Worm (Caenorhabditis elegans) whole organism, L3 larva: ENCODE measurements around the gene T16G1.13.

Source experiments
- R02D3.7 ChIP-seq: fragments of 150-350 bp; optimal IDR thresholded peaks from 2 replicates; lab custom pipeline; 2014; ENCODE audit warnings: missing biosample characterization, missing genetic modification characterization
- ama-1 ChIP-seq: fragments of 150-350 bp; optimal IDR thresholded peaks from 2 replicates; lab custom pipeline; 2018
- ceh-82 ChIP-seq: fragments of 150-350 bp; optimal IDR thresholded peaks from 2 replicates; lab custom pipeline; 2014; ENCODE audit warnings: missing biosample characterization, missing genetic modification characterization
- ceh-9 ChIP-seq: sonication (generic microtip); optimal IDR thresholded peaks from 2 replicates; lab custom pipeline; 2018; ENCODE audit warnings: missing biosample characterization, missing genetic modification characterization
- egl-27 ChIP-seq: sonication (generic microtip); optimal IDR thresholded peaks from 4 replicates; lab custom pipeline; 2017; ENCODE audit warnings: missing biosample characterization, missing genetic modification reagents, missing genetic modification characterization
- egl-5 ChIP-seq: fragments of 150-350 bp; optimal IDR thresholded peaks from 2 replicates; lab custom pipeline; 2017; ENCODE audit warnings: missing biosample characterization, missing genetic modification reagents, missing genetic modification characterization, inconsistent platforms
- elt-1 ChIP-seq: fragments of 150-350 bp; optimal IDR thresholded peaks from 2 replicates; lab custom pipeline; 2014; ENCODE audit warnings: missing biosample characterization, missing genetic modification characterization
- elt-2 ChIP-seq: sonication (generic microtip); optimal IDR thresholded peaks from 2 replicates; lab custom pipeline; 2016; ENCODE audit warnings: missing genetic modification reagents, mild to moderate bottlenecking, missing genetic modification characterization, missing compliant biosample characterization
- elt-3 ChIP-seq, 3 experiments: fragments of 150-350 bp in 1 of 3; sonication (generic microtip) in 2 of 3; optimal IDR thresholded peaks; 2 replicates in 2 of 3; 4 replicates in 1 of 3; lab custom pipeline; 2014 to 2017; ENCODE audit warnings: missing biosample characterization in 3 of 3, missing genetic modification characterization in 3 of 3
- eor-1 ChIP-seq, 2 experiments: fragments of 150-350 bp; optimal IDR thresholded peaks; 2 replicates each; lab custom pipeline; 2014 to 2018; ENCODE audit warnings: missing biosample characterization in 2 of 2, missing genetic modification characterization in 2 of 2
- fkh-10 ChIP-seq: sonication (generic microtip); optimal IDR thresholded peaks from 2 replicates; lab custom pipeline; 2017; ENCODE audit warnings: missing biosample characterization, missing genetic modification reagents, missing genetic modification characterization
- fkh-2 ChIP-seq: fragments of 150-350 bp; optimal IDR thresholded peaks from 2 replicates; lab custom pipeline; 2014; ENCODE audit warnings: missing biosample characterization, missing genetic modification reagents, missing genetic modification characterization
- fos-1 ChIP-seq: fragments of 150-350 bp; optimal IDR thresholded peaks from 2 replicates; lab custom pipeline; 2014; ENCODE audit warnings: missing biosample characterization, missing genetic modification characterization
- jun-1 ChIP-seq: fragments of 150-350 bp; optimal IDR thresholded peaks from 2 replicates; lab custom pipeline; 2014; ENCODE audit warnings: missing biosample characterization, missing genetic modification reagents, missing genetic modification characterization
- lin-15B ChIP-seq: fragments of 150-350 bp; optimal IDR thresholded peaks from 2 replicates; lab custom pipeline; 2014; ENCODE audit warnings: missing biosample characterization, missing genetic modification characterization
- lsy-12 ChIP-seq: sonication (generic microtip); optimal IDR thresholded peaks from 2 replicates; lab custom pipeline; 2016; ENCODE audit warnings: mild to moderate bottlenecking, missing genetic modification characterization, missing compliant biosample characterization
- mml-1 ChIP-seq: fragments of 150-350 bp; sonication (generic microtip); optimal IDR thresholded peaks from 3 replicates; lab custom pipeline; 2014; ENCODE audit warnings: missing biosample characterization, missing genetic modification characterization
- nfya-1 ChIP-seq: sonication (generic microtip); optimal IDR thresholded peaks from 2 replicates; lab custom pipeline; 2017; ENCODE audit warnings: missing genetic modification characterization, mild to moderate bottlenecking, missing compliant biosample characterization, antibody characterized with exemption, moderate library complexity; ENCODE audit not compliant: insufficient read depth
- nhr-237 ChIP-seq: fragments of 150-350 bp; optimal IDR thresholded peaks from 2 replicates; lab custom pipeline; 2014; ENCODE audit warnings: missing biosample characterization, missing genetic modification characterization
- nhr-43 ChIP-seq: sonication (generic microtip); optimal IDR thresholded peaks from 2 replicates; lab custom pipeline; 2016; ENCODE audit warnings: mild to moderate bottlenecking, missing genetic modification characterization, missing compliant biosample characterization; ENCODE audit not compliant: poor library complexity, severe bottlenecking
- nhr-67 ChIP-seq: fragments of 150-350 bp; optimal IDR thresholded peaks from 2 replicates; lab custom pipeline; 2014; ENCODE audit warnings: missing biosample characterization, missing genetic modification characterization
- nhr-76 ChIP-seq: fragments of 150-350 bp; sonication (generic microtip); optimal IDR thresholded peaks from 5 replicates; lab custom pipeline; 2014; ENCODE audit warnings: missing biosample characterization, missing genetic modification characterization
- nhr-77 ChIP-seq: fragments of 150-350 bp; optimal IDR thresholded peaks from 2 replicates; lab custom pipeline; 2014; ENCODE audit warnings: missing biosample characterization, missing genetic modification characterization
- pha-4 ChIP-seq: fragments of 150-350 bp; optimal IDR thresholded peaks from 2 replicates; lab custom pipeline; 2014; ENCODE audit warnings: missing biosample characterization, missing genetic modification reagents, missing genetic modification characterization
- pqm-1 ChIP-seq: fragments of 150-350 bp; optimal IDR thresholded peaks from 2 replicates; lab custom pipeline; 2017; ENCODE audit warnings: missing biosample characterization, missing genetic modification characterization, inconsistent platforms
- sea-2 ChIP-seq: fragments of 150-350 bp; sonication (generic microtip); optimal IDR thresholded peaks from 4 replicates; lab custom pipeline; 2014; ENCODE audit warnings: missing biosample characterization, missing genetic modification reagents, missing genetic modification characterization
- snpc-4 ChIP-seq: fragments of 150-350 bp; optimal IDR thresholded peaks from 2 replicates; lab custom pipeline; 2014; ENCODE audit warnings: missing biosample characterization, missing genetic modification characterization
- tbx-2 ChIP-seq: sonication (generic microtip); optimal IDR thresholded peaks from 2 replicates; lab custom pipeline; 2016; ENCODE audit warnings: mild to moderate bottlenecking, missing genetic modification characterization, missing compliant biosample characterization
- unc-62 ChIP-seq: fragments of 150-350 bp; sonication (generic microtip); optimal IDR thresholded peaks from 4 replicates; lab custom pipeline; 2014; ENCODE audit warnings: missing biosample characterization, missing genetic modification reagents, missing genetic modification characterization
- zag-1 ChIP-seq: fragments of 150-350 bp; optimal IDR thresholded peaks from 2 replicates; lab custom pipeline; 2014; ENCODE audit warnings: missing biosample characterization, missing genetic modification characterization

T16G1.13 gene

DNA sequence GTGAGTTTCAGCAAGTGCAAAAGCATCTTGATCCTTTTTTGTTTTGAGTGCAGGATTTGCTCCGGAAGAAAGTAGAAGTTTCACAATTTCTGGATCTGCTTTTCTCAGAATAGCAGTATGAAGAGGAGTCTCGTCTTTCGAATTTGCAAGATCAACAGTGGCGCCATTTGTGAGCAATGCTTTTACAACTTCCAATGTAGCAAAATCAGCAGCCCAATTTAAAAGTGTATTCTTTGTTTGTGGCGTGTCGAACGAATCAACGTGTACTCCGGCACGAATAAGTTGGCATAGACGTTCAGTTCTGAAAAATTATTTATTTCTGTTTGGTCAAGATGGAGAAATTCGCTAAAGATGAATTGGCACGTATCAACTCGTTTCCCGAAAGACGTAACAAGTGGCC is at the start of gene T16G1.13:
TSS of gene T16G1.13 (plus strand) at position 301 of the 400 bp plus-strand sequence.
- TF ChIP-seq nhr-77 (tag; lab: Kevin White, UChicago) (no peak), tbx-2 (tag; lab: Kevin White, UChicago) (no peak), eor-1 (tag; optimal IDR thresholded peaks at IDR 0.05; lab: Kevin White, UChicago) (no peak), nfya-1 (no peak), nhr-67 (tag; lab: Kevin White, UChicago) (no peak), zag-1 (tag; lab: Kevin White, UChicago) (no peak), ceh-9 (no peak), snpc-4 (no peak), lsy-12 (tag; lab: Kevin White, UChicago) (no peak), fkh-10 (GFP tag; lab: Kevin White, UChicago) (no peak), ceh-82 (no peak), nhr-76 (tag; lab: Kevin White, UChicago) (no peak), mml-1 (tag; lab: Kevin White, UChicago) (no peak), pha-4 (tag; lab: Kevin White, UChicago) (no peak), elt-2 (tag; lab: Kevin White, UChicago) (no peak), elt-1 (tag; lab: Kevin White, UChicago) (no peak), egl-27 (tag; lab: Kevin White, UChicago) (no peak), ama-1 (lab: Kevin White, UChicago) (no peak), lin-15B (tag; lab: Kevin White, UChicago) (no peak)

DNA sequence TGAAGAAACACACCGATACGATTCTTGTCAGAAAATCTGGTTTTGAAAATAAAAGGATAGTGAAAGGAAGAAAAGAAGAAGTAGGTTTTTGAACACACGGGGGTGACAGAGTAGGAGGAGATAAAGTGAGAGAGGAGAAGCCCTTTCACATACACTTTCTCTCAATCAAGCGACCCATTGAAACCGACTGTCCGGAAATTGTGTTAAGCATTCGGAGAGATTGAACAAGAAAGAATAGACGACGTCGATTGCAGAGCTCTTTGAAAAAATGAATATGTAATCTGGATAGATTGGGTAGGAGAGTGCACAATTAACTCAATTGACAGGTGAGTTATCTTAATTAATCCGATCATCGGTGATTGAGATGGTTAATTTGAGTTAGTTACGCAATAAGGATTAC is 48.4 kb upstream of the T16G1.13 start:
- no peak for TF ChIP-seq tbx-2 (tag; lab: Kevin White, UChicago)
- peak; percentile 21 for TF ChIP-seq fkh-10 (GFP tag; lab: Kevin White, UChicago)

DNA sequence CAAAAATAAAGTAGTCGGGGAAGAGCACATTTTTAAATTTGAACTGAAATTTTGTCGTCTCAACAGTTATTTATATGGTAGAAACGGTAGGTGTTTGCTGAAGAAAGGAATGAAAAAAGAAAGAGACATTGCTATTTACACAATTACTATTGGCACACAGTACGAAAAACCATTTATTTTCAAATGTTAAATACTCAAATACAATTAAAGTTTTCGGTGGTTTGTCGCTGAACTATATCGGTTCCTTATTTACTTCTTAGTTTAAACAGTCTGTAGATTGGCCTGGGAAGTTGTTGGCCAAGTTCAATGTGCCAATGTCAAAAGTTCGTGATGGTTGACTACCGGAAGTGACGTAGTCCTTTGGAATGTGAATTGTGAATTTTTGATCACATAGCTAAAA is 45.7 kb upstream of the T16G1.13 start, which contains the start of gene ttr-27:
TSS of gene ttr-27 (minus strand) at position 45 of the 400 bp plus-strand sequence.
- TF ChIP-seq unc-62 (GFP tag; lab: Kevin White, UChicago) (no peak), nhr-77 (tag; lab: Kevin White, UChicago) (no peak), pha-4 (tag; lab: Kevin White, UChicago) (peak; percentile 91), sea-2 (GFP tag; lab: Kevin White, UChicago) (no peak)

DNA sequence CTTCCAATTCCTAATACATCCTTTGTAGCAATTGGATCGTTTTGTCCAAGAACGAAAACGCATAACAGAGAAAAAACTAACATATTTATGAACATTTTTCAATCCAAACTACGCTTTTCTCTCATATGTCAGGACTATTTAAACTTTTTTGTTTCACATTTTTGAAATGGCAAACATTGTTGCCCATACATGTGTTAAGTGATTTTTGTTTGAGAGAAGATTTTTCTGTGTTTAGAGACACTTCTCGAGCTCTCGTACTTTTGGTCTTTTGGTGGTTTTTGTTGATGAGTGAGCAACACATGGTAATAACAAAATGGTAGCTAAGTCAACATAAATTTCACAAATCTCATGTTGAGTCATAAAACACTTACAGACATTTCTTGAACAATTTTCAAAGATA is 44.6 kb upstream of the T16G1.13 start, which contains the start of gene ttr-28:
TSS of gene ttr-28 (minus strand) at position 101 of the 400 bp plus-strand sequence.
- TF ChIP-seq nhr-43 (tag; lab: Kevin White, UChicago) (no peak), lin-15B (tag; lab: Kevin White, UChicago) (no peak), pha-4 (tag; lab: Kevin White, UChicago) (peak; percentile 17), nhr-76 (tag; lab: Kevin White, UChicago) (no peak), egl-5 (tag; lab: Kevin White, UChicago) (no peak)
- TF ChIP-seq, all 47 proteins: peak for 1

DNA sequence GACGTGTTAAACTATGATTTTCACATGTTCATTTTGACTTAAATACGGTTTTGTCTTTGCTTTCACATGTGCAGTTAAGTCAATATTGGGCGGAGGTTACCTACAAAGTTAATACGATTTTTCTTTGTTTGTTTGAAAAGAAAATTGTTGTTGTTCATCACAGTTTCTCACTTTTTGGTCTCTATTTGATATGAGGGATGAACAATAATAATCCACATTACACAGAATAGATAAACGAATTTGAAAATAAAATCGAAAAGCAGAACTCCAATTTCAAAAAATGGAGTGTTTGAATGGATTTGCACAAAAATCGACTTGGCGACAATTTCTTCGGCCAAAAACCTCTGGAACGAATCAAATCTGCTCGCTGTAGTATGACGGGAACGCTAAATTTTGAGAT is 43.0 kb upstream of the T16G1.13 start, which contains the start of gene ttr-29:
TSS of gene ttr-29 (minus strand) at position 101 of the 400 bp plus-strand sequence.
- TF ChIP-seq elt-3 (tag; optimal IDR thresholded peaks at IDR 0.05; lab: Kevin White, UChicago): no peak
- TF ChIP-seq pha-4 (tag; lab: Kevin White, UChicago): peak; percentile 90

DNA sequence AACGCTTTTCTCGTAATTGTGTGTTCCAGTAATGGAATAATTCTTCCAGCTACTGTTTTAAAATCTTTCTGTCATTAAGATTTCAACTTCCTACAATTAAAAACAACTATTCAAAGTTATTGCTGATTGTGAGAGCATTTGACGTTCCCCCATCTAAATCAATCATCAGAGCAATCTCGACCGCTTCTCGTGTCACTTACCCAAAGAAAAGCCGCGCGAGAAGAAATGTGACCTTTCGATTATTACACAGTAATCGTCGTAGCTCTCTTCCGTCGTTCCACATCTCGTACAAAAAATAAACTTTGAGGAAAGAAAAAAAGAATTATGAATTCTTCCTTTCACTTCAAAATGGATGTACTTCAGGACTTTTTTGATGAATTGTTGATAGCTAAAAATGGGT is 42.3 kb upstream of the T16G1.13 start:
- TF ChIP-seq nhr-67 (tag; lab: Kevin White, UChicago) (no peak), nhr-237 (tag; lab: Kevin White, UChicago) (no peak)

DNA sequence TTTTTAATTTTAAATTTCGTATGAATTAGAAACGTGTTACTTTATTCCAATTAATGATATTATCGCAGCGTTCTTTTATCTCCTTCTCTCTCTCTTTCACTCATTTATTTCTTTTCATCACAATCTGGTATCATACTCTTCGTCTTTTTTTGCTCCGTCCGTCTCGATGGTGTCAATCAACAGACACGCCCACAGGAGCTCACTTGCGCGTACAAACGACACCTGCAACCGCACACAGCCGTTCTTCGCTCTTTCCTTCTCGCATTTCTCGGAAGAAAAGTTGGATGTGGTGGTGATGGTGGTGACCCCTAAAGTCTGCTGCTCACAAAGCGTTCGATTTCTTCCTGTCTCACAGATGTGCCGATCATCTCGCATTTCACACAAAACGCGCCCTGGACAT is 41.1 kb upstream of the T16G1.13 start:
- no peak for TF ChIP-seq snpc-4
- no peak for TF ChIP-seq pqm-1 (tag; lab: Kevin White, UChicago)
- TF ChIP-seq ama-1 (lab: Kevin White, UChicago): no peak
- no peak for TF ChIP-seq R02D3.7 (tag; lab: Kevin White, UChicago)
- TF ChIP-seq tbx-2 (tag; lab: Kevin White, UChicago): no peak
- TF ChIP-seq jun-1: no peak
- TF ChIP-seq mml-1 (tag; lab: Kevin White, UChicago): no peak
- no peak for TF ChIP-seq eor-1 (tag; optimal IDR thresholded peaks at IDR 0.05; lab: Kevin White, UChicago)
- no peak for TF ChIP-seq elt-2 (tag; lab: Kevin White, UChicago)
- no peak for TF ChIP-seq fkh-2 (tag; lab: Kevin White, UChicago)
- TF ChIP-seq elt-3 (tag; optimal IDR thresholded peaks at IDR 0.05; lab: Kevin White, UChicago): no peak
- TF ChIP-seq fos-1 (tag; lab: Kevin White, UChicago): no peak
